Worm (Caenorhabditis elegans) whole organism, L2 larva: Measurements from ENCODE around the gene F41F3.3.

ENCODE experiments used
- F13H6.1 ChIP-seq: sonication (generic microtip); optimal IDR thresholded peaks from 2 replicates; lab custom pipeline; 2016; ENCODE audit warnings: missing genetic modification characterization, missing compliant biosample characterization
- aly-2 ChIP-seq: fragments of 150-350 bp; optimal IDR thresholded peaks from 2 replicates; lab custom pipeline; 2014; ENCODE audit warnings: missing biosample characterization, missing genetic modification characterization
- ceh-82 ChIP-seq: fragments of 150-350 bp; optimal IDR thresholded peaks from 2 replicates; lab custom pipeline; 2014; ENCODE audit warnings: missing biosample characterization, missing genetic modification characterization
- elt-3 ChIP-seq: sonication (generic microtip); optimal IDR thresholded peaks from 2 replicates; lab custom pipeline; 2017; ENCODE audit warnings: missing biosample characterization, missing genetic modification characterization
- fos-1 ChIP-seq: fragments of 150-350 bp; optimal IDR thresholded peaks from 2 replicates; lab custom pipeline; 2014; ENCODE audit warnings: missing biosample characterization, missing genetic modification characterization
- lsy-2 ChIP-seq, 2 experiments: fragments of 150-350 bp in 1 of 2; sonication (generic microtip) in 1 of 2; optimal IDR thresholded peaks; 2 replicates each; lab custom pipeline; 2014 to 2017; ENCODE audit warnings: missing biosample characterization in 2 of 2, missing genetic modification characterization in 2 of 2
- nhr-11 ChIP-seq: fragments of 150-350 bp; optimal IDR thresholded peaks from 2 replicates; lab custom pipeline; 2014; ENCODE audit warnings: missing biosample characterization, missing genetic modification characterization
- nhr-23 ChIP-seq: fragments of 150-350 bp; optimal IDR thresholded peaks from 2 replicates; lab custom pipeline; 2014; ENCODE audit warnings: missing biosample characterization, missing genetic modification reagents, missing genetic modification characterization

DNA sequence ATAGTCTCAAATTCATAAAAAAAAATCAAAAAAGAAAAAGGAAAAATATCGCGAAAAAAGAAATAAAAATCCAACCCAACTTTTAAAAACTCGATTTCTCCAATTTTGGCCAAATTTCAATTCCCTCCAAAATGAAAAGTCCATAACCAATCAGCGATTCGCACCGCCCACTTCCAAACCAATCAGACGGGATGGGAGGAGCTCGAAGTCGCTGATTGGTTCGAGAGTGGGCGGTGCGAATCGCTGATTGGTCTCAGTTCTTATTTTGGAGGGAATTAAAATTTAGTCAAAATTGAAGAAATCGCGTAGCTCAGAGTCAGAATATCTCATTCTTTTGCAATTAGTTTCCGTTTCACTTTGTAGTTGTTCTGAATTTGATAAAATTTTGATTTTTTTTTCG, 24.5 kb downstream of the F41F3.3 start:
- no peak for TF ChIP-seq elt-3 (tag; lab: Kevin White, UChicago)
- TF ChIP-seq nhr-11 (tag; lab: Kevin White, UChicago) = no peak
- no peak for TF ChIP-seq fos-1
- TF ChIP-seq lsy-2 (tag; optimal IDR thresholded peaks at IDR 0.05; lab: Kevin White, UChicago) = no peak
- TF ChIP-seq aly-2 = no peak
- TF ChIP-seq ceh-82 = no peak
- TF ChIP-seq nhr-23 (tag; lab: Kevin White, UChicago) = no peak
- TF ChIP-seq F13H6.1 (tag; lab: Kevin White, UChicago) = no peak
